Fruit fly (Drosophila melanogaster): Measurements from ENCODE around the gene CG8478.
A peak's percentile ranks its signal among the peaks of the same experiment; 100 is the strongest.

Gene CG8478

dm6 chr3R:9800644-9801330 is 37.3 kb downstream of the CG8478 start, which contains the start of the genes CG9467 and CG8526 (continued):
- TF ChIP-seq CG7963 (GFP tag; IDR thresholded peaks at IDR 0.05; ENCODE audit: partially characterized antibody) (peak; percentile 49; the same call in 2 of the 3 replicates), CG8359 (GFP tag; optimal IDR thresholded peaks at IDR 0.05; ENCODE audit: borderline replicate concordance) (no peak), kah (GFP tag; optimal IDR thresholded peaks at IDR 0.05) (no peak), Awh (GFP tag; IDR thresholded peaks at IDR 0.05) (no peak), amos (GFP tag; IDR thresholded peaks at IDR 0.05; ENCODE audit: partially characterized antibody) (peak; percentile 75), NC2α (GFP tag; optimal IDR thresholded peaks at IDR 0.05) (no peak), CG2120 (GFP tag; optimal IDR thresholded peaks at IDR 0.05) (peak; percentile 74), Xbp1 (GFP tag; optimal IDR thresholded peaks at IDR 0.05) (peak; percentile 80), Jarid2 (GFP tag; optimal IDR thresholded peaks at IDR 0.05) (no peak), ase (GFP tag; IDR thresholded peaks at IDR 0.05) (0 out of 3 replicates have a peak, but pooled peaks have one; percentile 51), CG13624 (GFP tag; optimal IDR thresholded peaks at IDR 0.05) (peak; percentile 58), CG32767 (GFP tag; IDR thresholded peaks at IDR 0.05) (peak; percentile 30; the same call in 1 of the 2 replicates), CG11085 (GFP tag; IDR thresholded peaks at IDR 0.05) (0 out of 2 replicates have a peak, but pooled peaks have one; percentile 52), gem (tag; optimal IDR thresholded peaks at IDR 0.05) (no peak), CG4282 (GFP tag; optimal IDR thresholded peaks at IDR 0.05) (no peak), scrt (GFP tag; optimal IDR thresholded peaks at IDR 0.05) (no peak), sob (GFP tag; IDR thresholded peaks at IDR 0.05) (peak; percentile 53; the same call in 1 of the 2 replicates), Vsx1 (GFP tag; optimal IDR thresholded peaks at IDR 0.05) (no peak), pita (GFP tag; optimal IDR thresholded peaks at IDR 0.05) (no peak), CG17359 (tag; optimal IDR thresholded peaks at IDR 0.05) (peak; percentile 51), dysf (GFP tag; IDR thresholded peaks at IDR 0.05) (peak; percentile 61; the same call in 1 of the 3 replicates), CG6689 (GFP tag; IDR thresholded peaks at IDR 0.05) (peak; percentile 39; the same call in 1 of the 2 replicates), Adf1 (GFP tag; IDR thresholded peaks at IDR 0.05) (no peak; the same call in 1 of the 2 replicates), Ets65A (GFP tag) (peak; percentile 93), Opbp (GFP tag; IDR thresholded peaks at IDR 0.05; ENCODE audit: partially characterized antibody) (peak; percentile 35; the same call in 1 of the 3 replicates), so (GFP tag; IDR thresholded peaks at IDR 0.05) (no peak), Taf1 (GFP tag; IDR thresholded peaks at IDR 0.05) (peak; percentile 21; the same call in 1 of the 2 replicates), CG18619 (GFP tag; optimal IDR thresholded peaks at IDR 0.05) (peak; percentile 56), ken (GFP tag; IDR thresholded peaks at IDR 0.05) (peak; percentile 35; the same call in 1 of the 3 replicates), ewg (GFP tag; optimal IDR thresholded peaks at IDR 0.05) (no peak), CG17829 (tag; optimal IDR thresholded peaks at IDR 0.05) (peak; percentile 78), CG14710 (tag; optimal IDR thresholded peaks at IDR 0.05) (peak; percentile 90), CG4328 (GFP tag; optimal IDR thresholded peaks at IDR 0.05) (no peak), slou (GFP tag; optimal IDR thresholded peaks at IDR 0.05) (peak; percentile 59), CrebB (tag; optimal IDR thresholded peaks at IDR 0.05) (no peak), hkb (optimal IDR thresholded peaks at IDR 0.05) (no peak), hkb (GFP tag; IDR thresholded peaks at IDR 0.05) (no peak), Sin3A (optimal IDR thresholded peaks at IDR 0.05) (peak; percentile 59), Atf-2 (GFP tag; optimal IDR thresholded peaks at IDR 0.05) (no peak), eve (GFP tag; optimal IDR thresholded peaks at IDR 0.05) (no peak)

Measured in whole organism, embryonic.